Worm (Caenorhabditis elegans) whole organism, early embryonic: Measurements from ENCODE around the gene R07A4.3.

ENCODE experiments used
- B0310.2 ChIP-seq: sonication (generic microtip); optimal IDR thresholded peaks from 2 replicates; lab custom pipeline; 2016; ENCODE audit warnings: mild to moderate bottlenecking, missing genetic modification characterization, missing compliant biosample characterization
- F13C5.2 ChIP-seq: sonication (generic microtip); optimal IDR thresholded peaks from 2 replicates; lab custom pipeline; 2017; ENCODE audit warnings: mild to moderate bottlenecking, missing genetic modification characterization, inconsistent platforms, missing compliant biosample characterization
- aly-1 ChIP-seq: sonication (generic microtip); optimal IDR thresholded peaks from 2 replicates; lab custom pipeline; 2016; ENCODE audit warnings: missing genetic modification characterization, missing compliant biosample characterization
- ama-1 ChIP-seq: fragments of 150-350 bp; optimal IDR thresholded peaks from 2 replicates; lab custom pipeline; 2014
- ceh-13 ChIP-seq: fragments of 200-800 bp; sonication (Bioruptor generic); optimal IDR thresholded peaks from 2 replicates; lab custom pipeline; 2018; ENCODE audit warnings: mild to moderate bottlenecking, missing genetic modification characterization, missing compliant biosample characterization
- ceh-36 ChIP-seq: sonication (generic microtip); optimal IDR thresholded peaks from 2 replicates; lab custom pipeline; 2016; ENCODE audit warnings: missing genetic modification characterization, inconsistent platforms, missing compliant biosample characterization
- ets-7 ChIP-seq: sonication (generic microtip); optimal IDR thresholded peaks from 2 replicates; lab custom pipeline; 2016; ENCODE audit warnings: missing genotype, missing genetic modification characterization, missing compliant biosample characterization
- flt-1 ChIP-seq: fragments of 200-800 bp; sonication (Bioruptor generic); IDR thresholded peaks from 2 replicates; pipeline ENCODE4 v1.3.6; 2022; ENCODE audit warnings: missing genetic modification characterization, missing compliant biosample characterization
- hmbx-1 ChIP-seq: sonication (generic microtip); optimal IDR thresholded peaks from 2 replicates; lab custom pipeline; 2016; ENCODE audit warnings: mild to moderate bottlenecking, missing genetic modification characterization, missing compliant biosample characterization
- hmg-4 ChIP-seq: fragments of 200-800 bp; sonication (Bioruptor generic); optimal IDR thresholded peaks from 2 replicates; lab custom pipeline; 2018; ENCODE audit warnings: mild to moderate bottlenecking, missing genetic modification characterization, missing compliant biosample characterization
- hnd-1 ChIP-seq: sonication (generic microtip); optimal IDR thresholded peaks from 2 replicates; lab custom pipeline; 2016; ENCODE audit warnings: missing genetic modification characterization, missing compliant biosample characterization
- pes-1 ChIP-seq: fragments of 200-800 bp; sonication (Bioruptor generic); IDR thresholded peaks from 2 replicates; pipeline ENCODE4 v1.3.6; 2022; ENCODE audit warnings: missing genetic modification reagents, missing genetic modification characterization, missing compliant biosample characterization
- scrt-1 ChIP-seq: fragments of 200-800 bp; sonication (Bioruptor generic); IDR thresholded peaks from 2 replicates; pipeline ENCODE4 v1.3.6; 2022; ENCODE audit warnings: missing genetic modification characterization, missing compliant biosample characterization
- sea-1 ChIP-seq: fragments of 200-800 bp; sonication (Bioruptor generic); conservative IDR thresholded peaks from 2 replicates; pipeline ENCODE4 v1.3.6; 2022; ENCODE audit warnings: missing genetic modification characterization, missing compliant biosample characterization
- tbx-11 ChIP-seq: fragments of 200-800 bp; sonication (Bioruptor generic); IDR thresholded peaks from 2 replicates; pipeline ENCODE4 v1.3.6; 2022; ENCODE audit warnings: missing genetic modification characterization, missing compliant biosample characterization
- tbx-37 ChIP-seq: fragments of 200-800 bp; sonication (Bioruptor generic); conservative IDR thresholded peaks from 2 replicates; pipeline ENCODE4 v1.3.6; 2022; ENCODE audit warnings: missing genetic modification reagents, missing genetic modification characterization, missing compliant biosample characterization
- tra-4 ChIP-seq: sonication (generic microtip); optimal IDR thresholded peaks from 2 replicates; lab custom pipeline; 2017; ENCODE audit warnings: missing genetic modification characterization, missing compliant biosample characterization

The R07A4.3 gene

DNA sequence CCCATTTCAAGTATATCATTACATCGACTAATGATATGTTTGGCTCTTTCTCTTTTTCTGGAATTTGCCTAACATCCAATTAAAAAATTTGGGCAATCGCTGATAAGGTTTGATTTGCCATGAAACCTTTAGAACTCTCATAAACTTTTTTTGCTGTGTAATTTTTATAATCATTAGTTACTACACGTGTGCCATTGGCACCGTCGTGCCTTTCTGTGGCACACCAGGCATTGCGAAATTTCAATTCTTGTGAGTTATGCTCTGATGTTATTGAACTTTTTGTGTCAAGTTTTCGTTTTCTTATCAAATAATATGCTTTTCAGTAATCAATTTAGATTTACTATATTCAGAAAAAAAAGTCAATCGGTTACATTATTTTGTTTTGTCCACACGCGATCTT, 7.5 kb downstream of the R07A4.3 start:
- no peak for TF ChIP-seq pes-1 (GFP tag; lab: Robert Waterston, UW)
- no peak for TF ChIP-seq B0310.2 (tag; lab: Kevin White, UChicago)
- TF ChIP-seq tra-4, result no peak
- no peak for TF ChIP-seq ceh-36 (tag; lab: Kevin White, UChicago)
- TF ChIP-seq ets-7 (tag; lab: Kevin White, UChicago), result no peak
- TF ChIP-seq ceh-13 (GFP tag; lab: Kevin White, UChicago), result no peak
- no peak for TF ChIP-seq hmg-4
- no peak for TF ChIP-seq hnd-1
- TF ChIP-seq scrt-1 (GFP tag; lab: Robert Waterston, UW), result no peak
- TF ChIP-seq ama-1 (lab: Kevin White, UChicago), result no peak
- TF ChIP-seq hmbx-1 (tag; lab: Kevin White, UChicago), result no peak
- no peak for TF ChIP-seq aly-1
- no peak for TF ChIP-seq F13C5.2 (tag; lab: Kevin White, UChicago)
- no peak for TF ChIP-seq tbx-37 (GFP tag; lab: Robert Waterston, UW)
- no peak for TF ChIP-seq sea-1 (GFP tag; lab: Robert Waterston, UW)
- TF ChIP-seq tbx-11 (GFP tag; lab: Robert Waterston, UW), result no peak
- TF ChIP-seq flt-1 (GFP tag; lab: Robert Waterston, UW), result no peak

DNA sequence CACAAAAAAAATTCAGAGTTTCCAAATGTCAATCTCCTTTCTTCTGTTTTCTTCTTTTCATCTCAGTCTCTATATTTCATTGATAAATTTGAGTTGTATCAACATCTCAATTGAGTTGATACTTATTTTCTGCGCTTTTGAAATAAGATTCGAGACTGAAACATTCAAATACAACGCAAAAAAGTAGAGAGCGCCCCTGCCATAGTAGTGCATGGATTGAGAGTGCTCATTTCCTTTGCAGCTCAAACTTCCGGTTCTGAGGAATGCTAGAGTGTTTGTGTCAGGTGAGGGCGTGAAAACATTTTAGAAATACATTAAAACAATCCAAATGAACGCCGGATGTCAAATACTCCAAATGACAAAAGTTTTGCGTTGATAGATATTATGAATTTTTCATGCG, 9.9 kb downstream of the R07A4.3 start:
- TF ChIP-seq ceh-13 (GFP tag; lab: Kevin White, UChicago) (no peak), tbx-37 (GFP tag; lab: Robert Waterston, UW) (no peak), ets-7 (tag; lab: Kevin White, UChicago) (no peak), hmg-4 (no peak)

DNA sequence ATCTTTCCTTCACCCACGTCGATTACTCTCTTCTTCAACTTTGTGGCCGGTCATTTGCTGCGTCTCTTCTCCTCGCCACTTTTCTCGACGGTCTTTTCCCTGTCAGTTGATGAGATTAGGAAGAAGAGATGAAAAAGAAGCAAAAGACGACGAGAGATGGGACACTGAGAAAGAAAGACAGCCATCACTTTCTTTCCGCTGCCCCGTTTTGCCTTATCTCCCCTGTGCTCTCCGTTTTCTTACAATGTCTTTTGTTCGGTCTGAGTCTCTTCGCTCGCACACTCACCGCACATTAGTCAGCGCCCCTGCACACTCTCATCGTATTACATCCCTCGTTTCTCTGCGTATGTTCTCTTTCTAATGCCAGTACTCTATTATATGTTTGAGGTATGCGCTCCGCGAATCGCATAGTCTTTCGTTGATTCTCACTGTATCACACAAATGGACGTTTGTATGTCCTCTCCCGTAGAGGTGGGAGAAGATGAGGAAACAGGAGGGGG, 12.7 kb downstream of the R07A4.3 start:
- TF ChIP-seq pes-1 (GFP tag; lab: Robert Waterston, UW), result no peak
- TF ChIP-seq B0310.2 (tag; lab: Kevin White, UChicago), result peak; percentile 52
- TF ChIP-seq ceh-36 (tag; lab: Kevin White, UChicago), result no peak
- peak; percentile 22 for TF ChIP-seq ets-7 (tag; lab: Kevin White, UChicago)
- TF ChIP-seq hnd-1, result peak; percentile 3
- peak; percentile 28 for TF ChIP-seq ceh-13 (GFP tag; lab: Kevin White, UChicago)
- TF ChIP-seq tbx-37 (GFP tag; lab: Robert Waterston, UW), result no peak
- no peak for TF ChIP-seq ama-1 (lab: Kevin White, UChicago)
- TF ChIP-seq sea-1 (GFP tag; lab: Robert Waterston, UW), result no peak
- TF ChIP-seq F13C5.2 (tag; lab: Kevin White, UChicago), result peak; percentile 82
- TF ChIP-seq tbx-11 (GFP tag; lab: Robert Waterston, UW), result no peak
- TF ChIP-seq scrt-1 (GFP tag; lab: Robert Waterston, UW), result no peak
- TF ChIP-seq aly-1, result peak; percentile 46
- no peak for TF ChIP-seq tra-4
- TF ChIP-seq hmg-4, result peak; percentile 88
- no peak for TF ChIP-seq hmbx-1 (tag; lab: Kevin White, UChicago)
- 0 out of 2 replicates have a peak, but pooled peaks have one; percentile 6 for TF ChIP-seq flt-1 (GFP tag; lab: Robert Waterston, UW)

DNA sequence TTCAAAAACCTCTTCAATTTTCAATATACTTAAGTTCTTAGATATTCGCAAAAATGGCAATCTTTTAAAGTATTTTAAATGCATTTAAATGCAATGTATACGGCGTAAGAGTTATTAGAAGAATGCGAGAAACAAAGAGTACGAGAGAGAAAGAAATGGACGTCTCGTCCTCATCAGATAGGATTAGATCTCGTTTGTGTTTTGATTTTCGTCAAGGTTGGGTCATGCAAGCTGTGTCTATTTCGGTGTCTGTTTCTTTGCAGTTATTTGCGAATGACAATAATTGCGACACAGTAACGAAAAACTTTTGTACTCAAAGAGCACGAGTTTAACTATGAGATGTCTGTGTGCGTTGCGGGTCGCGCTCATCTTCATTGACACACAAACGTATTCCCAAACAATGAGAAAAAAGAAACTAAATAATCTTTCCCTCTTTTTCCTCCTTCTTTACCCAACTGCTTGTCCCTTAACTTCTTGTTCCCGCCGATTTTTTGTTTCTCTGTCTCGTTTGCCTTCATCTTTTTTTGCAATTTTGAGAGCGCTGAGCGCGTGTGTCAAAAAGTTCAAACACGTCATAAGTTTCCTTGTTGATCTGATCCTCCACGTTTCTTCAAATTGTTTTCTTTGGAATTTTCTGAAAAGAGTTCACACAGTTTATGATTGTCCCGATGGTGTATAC, 13.6 kb downstream of the R07A4.3 start:
- TF ChIP-seq hnd-1 (no peak), flt-1 (GFP tag; lab: Robert Waterston, UW) (no peak), tbx-37 (GFP tag; lab: Robert Waterston, UW) (no peak), sea-1 (GFP tag; lab: Robert Waterston, UW) (no peak), tbx-11 (GFP tag; lab: Robert Waterston, UW) (no peak), scrt-1 (GFP tag; lab: Robert Waterston, UW) (no peak), hmbx-1 (tag; lab: Kevin White, UChicago) (no peak), hmg-4 (no peak), ama-1 (lab: Kevin White, UChicago) (no peak), tra-4 (no peak), ceh-36 (tag; lab: Kevin White, UChicago) (no peak), B0310.2 (tag; lab: Kevin White, UChicago) (no peak), pes-1 (GFP tag; lab: Robert Waterston, UW) (no peak), ets-7 (tag; lab: Kevin White, UChicago) (no peak), ceh-13 (GFP tag; lab: Kevin White, UChicago) (no peak), F13C5.2 (tag; lab: Kevin White, UChicago) (no peak), aly-1 (no peak)

DNA sequence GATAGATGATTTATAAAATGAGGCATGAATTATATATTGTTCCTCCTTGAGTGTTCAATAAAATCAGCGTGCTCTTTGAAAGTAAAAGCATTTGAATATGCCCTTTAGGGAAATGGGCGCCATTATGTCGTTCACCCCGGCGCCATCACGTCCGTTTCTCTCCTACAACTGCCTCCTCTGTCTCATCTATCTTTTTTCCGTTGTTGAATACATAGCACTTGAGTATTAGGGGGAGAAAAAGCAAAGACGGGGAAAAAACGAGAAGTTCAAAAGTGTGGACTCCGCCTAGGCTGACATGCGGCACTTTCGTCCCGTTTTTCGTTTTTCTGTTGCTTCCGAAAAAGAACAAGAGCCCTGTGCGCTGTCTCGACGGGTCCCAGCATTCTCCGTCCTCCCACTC, 14.2 kb downstream of the R07A4.3 start:
- no peak for TF ChIP-seq pes-1 (GFP tag; lab: Robert Waterston, UW)
- TF ChIP-seq ceh-36 (tag; lab: Kevin White, UChicago), result no peak
- TF ChIP-seq tbx-11 (GFP tag; lab: Robert Waterston, UW), result no peak
- TF ChIP-seq aly-1, result no peak
- no peak for TF ChIP-seq scrt-1 (GFP tag; lab: Robert Waterston, UW)
- TF ChIP-seq ets-7 (tag; lab: Kevin White, UChicago), result no peak
- TF ChIP-seq ama-1 (lab: Kevin White, UChicago), result no peak
- no peak for TF ChIP-seq B0310.2 (tag; lab: Kevin White, UChicago)
- no peak for TF ChIP-seq F13C5.2 (tag; lab: Kevin White, UChicago)
- no peak for TF ChIP-seq hmg-4
- no peak for TF ChIP-seq flt-1 (GFP tag; lab: Robert Waterston, UW)
- TF ChIP-seq ceh-13 (GFP tag; lab: Kevin White, UChicago), result no peak
- TF ChIP-seq tra-4, result no peak
- no peak for TF ChIP-seq tbx-37 (GFP tag; lab: Robert Waterston, UW)
- TF ChIP-seq sea-1 (GFP tag; lab: Robert Waterston, UW), result no peak
- TF ChIP-seq hmbx-1 (tag; lab: Kevin White, UChicago), result no peak
- no peak for TF ChIP-seq hnd-1

DNA sequence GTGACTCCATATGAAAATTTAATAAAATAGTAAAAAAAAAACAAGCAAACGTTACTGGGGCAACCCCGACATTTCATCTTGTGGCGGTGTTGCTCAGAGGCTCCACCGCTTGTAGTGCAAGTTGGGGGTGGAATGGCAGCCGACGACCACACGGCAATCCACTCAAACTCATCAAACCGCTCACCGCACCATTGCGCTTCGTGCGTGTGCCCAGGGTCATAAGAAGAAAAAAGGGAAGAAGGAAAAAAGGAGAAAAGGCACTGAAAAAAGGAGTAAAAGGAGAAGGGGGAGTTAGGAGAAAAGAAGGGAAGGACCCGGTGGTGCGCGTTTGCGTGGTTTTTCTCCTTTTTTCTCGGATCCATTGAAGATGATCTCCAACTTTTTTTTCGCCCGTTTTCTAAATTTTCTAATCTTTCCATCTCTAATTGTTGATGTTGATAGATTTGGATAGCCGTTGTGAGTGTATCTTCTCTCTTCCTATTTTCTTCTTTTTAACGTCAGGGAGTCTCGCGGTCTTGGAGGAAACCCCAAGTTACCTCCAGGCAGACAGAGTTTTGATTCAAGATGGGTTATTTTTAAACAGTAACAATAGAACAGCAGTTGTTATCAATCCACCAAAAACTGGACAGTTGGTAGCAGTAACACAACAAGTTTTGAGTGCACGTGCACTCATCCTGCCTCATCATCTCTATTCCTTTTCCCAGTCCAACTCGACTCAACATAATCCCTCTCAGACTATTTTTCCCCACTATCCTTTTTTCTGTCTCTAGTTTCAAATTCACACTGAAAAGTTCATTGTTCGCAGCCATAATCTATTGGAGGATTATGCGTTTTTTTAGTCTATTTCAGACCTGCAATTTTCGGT, 15.0 kb downstream of the R07A4.3 start:
- peak; percentile 11 for TF ChIP-seq F13C5.2 (tag; lab: Kevin White, UChicago)
- TF ChIP-seq sea-1 (GFP tag; lab: Robert Waterston, UW), result 0 out of 2 replicates have a peak, but pooled peaks have one; percentile 37
- no peak for TF ChIP-seq pes-1 (GFP tag; lab: Robert Waterston, UW)
